Fruit fly (Drosophila melanogaster) whole organism, embryonic: ENCODE data around the gene Wdr92.
A peak's percentile ranks its signal among the peaks of the same experiment; 100 is the strongest.

Experiments
- Ada2b ChIP-seq: fragments of 200-800 bp; sonication (Bioruptor generic); IDR thresholded peaks from 2 replicates; pipeline ENCODE4 v1.3.6; 2022; ENCODE audit warnings: missing biosample characterization, missing genetic modification characterization
- Aef1 ChIP-seq: fragments of 200-800 bp; sonication (Bioruptor generic); IDR thresholded peaks from 3 replicates; pipeline ENCODE4 v1.3.6; 2022; ENCODE audit warnings: missing biosample characterization, missing genetic modification characterization
- Asciz ChIP-seq: fragments of 200-800 bp; sonication (Bioruptor generic); optimal IDR thresholded peaks from 2 replicates; lab custom pipeline; 2017; ENCODE audit warnings: missing biosample characterization, mild to moderate bottlenecking, missing genetic modification characterization, missing genetic modification reagents
- BEAF-32 ChIP-seq: fragments of 200-800 bp; sonication (Bioruptor generic); optimal IDR thresholded peaks from 3 replicates; lab custom pipeline; 2017; ENCODE audit warnings: missing biosample characterization, missing genetic modification characterization, mild to moderate bottlenecking, moderate library complexity, missing genetic modification reagents
- CG10462 ChIP-seq: fragments of 200-800 bp; sonication (Bioruptor generic); optimal IDR thresholded peaks from 2 replicates; lab custom pipeline; 2016; ENCODE audit warnings: missing biosample characterization, missing genetic modification characterization
- CG11398 ChIP-seq: fragments of 200-800 bp; sonication (Bioruptor generic); optimal IDR thresholded peaks from 2 replicates; lab custom pipeline; 2016; ENCODE audit warnings: missing biosample characterization, missing genetic modification characterization
- CG11456 ChIP-seq: fragments of 200-800 bp; sonication (Bioruptor generic); IDR thresholded peaks from 3 replicates; pipeline ENCODE4 v1.3.6; 2022; ENCODE audit warnings: missing biosample characterization, missing genetic modification characterization
- CG11696 ChIP-seq: fragments of 200-800 bp; sonication (Bioruptor generic); IDR thresholded peaks from 2 replicates; pipeline ENCODE4 v1.3.6; 2022; ENCODE audit warnings: missing biosample characterization, missing genetic modification characterization
- CG12391 ChIP-seq: fragments of 200-800 bp; sonication (Bioruptor generic); optimal IDR thresholded peaks from 3 replicates; lab custom pipeline; 2018; ENCODE audit warnings: missing biosample characterization, mild to moderate bottlenecking, missing genetic modification characterization, moderate library complexity
- CG12942 ChIP-seq: fragments of 200-800 bp; sonication (Bioruptor generic); optimal IDR thresholded peaks from 3 replicates; lab custom pipeline; 2016; ENCODE audit warnings: missing biosample characterization, missing genetic modification characterization
- CG13775 ChIP-seq: fragments of 200-800 bp; sonication (Bioruptor generic); optimal IDR thresholded peaks from 3 replicates; lab custom pipeline; 2017; ENCODE audit warnings: missing biosample characterization, mild to moderate bottlenecking, missing genetic modification characterization
- CG14860 ChIP-seq: fragments of 200-800 bp; sonication (Bioruptor generic); IDR thresholded peaks from 3 replicates; pipeline ENCODE4 v1.3.6; 2022; ENCODE audit warnings: missing biosample characterization, missing genetic modification characterization; ENCODE audit not compliant: partially characterized antibody
- CG2202 ChIP-seq: fragments of 200-800 bp; sonication (Bioruptor generic); optimal IDR thresholded peaks from 2 replicates; lab custom pipeline; 2018; ENCODE audit warnings: missing biosample characterization, mild to moderate bottlenecking, missing genetic modification characterization
- CG3847 ChIP-seq: fragments of 200-800 bp; sonication (Bioruptor generic); IDR thresholded peaks from 2 replicates; pipeline ENCODE4 v1.3.6; 2022; ENCODE audit warnings: missing biosample characterization, missing genetic modification characterization
- CG3995 ChIP-seq: fragments of 200-800 bp; sonication (Bioruptor generic); optimal IDR thresholded peaks from 3 replicates; lab custom pipeline; 2016; ENCODE audit warnings: missing biosample characterization, missing genetic modification characterization
- CG5245 ChIP-seq: fragments of 200-800 bp; sonication (Bioruptor generic); optimal IDR thresholded peaks from 3 replicates; lab custom pipeline; 2016; ENCODE audit warnings: missing biosample characterization, missing genetic modification characterization
- CG5953 ChIP-seq: fragments of 200-800 bp; sonication (Bioruptor generic); IDR thresholded peaks from 2 replicates; pipeline ENCODE4 v1.3.6; 2022; ENCODE audit warnings: missing biosample characterization, missing genetic modification characterization
- CG6689 ChIP-seq: fragments of 200-800 bp; sonication (Bioruptor generic); IDR thresholded peaks from 2 replicates; pipeline ENCODE4 v1.3.6; 2022; ENCODE audit warnings: missing biosample characterization, missing genetic modification characterization
- CG6813 ChIP-seq: fragments of 200-800 bp; sonication (Bioruptor generic); optimal IDR thresholded peaks from 2 replicates; lab custom pipeline; 2017; ENCODE audit warnings: missing biosample characterization, missing genetic modification characterization, mild to moderate bottlenecking, moderate library complexity, missing genetic modification reagents
- CG7357 ChIP-seq: fragments of 200-800 bp; sonication (Bioruptor generic); IDR thresholded peaks from 3 replicates; pipeline ENCODE4 v1.3.6; 2022; ENCODE audit warnings: missing biosample characterization, missing genetic modification characterization
- CG8388 ChIP-seq: fragments of 200-800 bp; sonication (Bioruptor generic); optimal IDR thresholded peaks from 2 replicates; lab custom pipeline; 2019; ENCODE audit warnings: missing biosample characterization, mild to moderate bottlenecking, missing genetic modification characterization, moderate library complexity
- CHES-1-like ChIP-seq: fragments of 200-800 bp; sonication (Bioruptor generic); optimal IDR thresholded peaks from 2 replicates; lab custom pipeline; 2016; ENCODE audit warnings: missing biosample characterization, missing genetic modification characterization
- Chrac-16 ChIP-seq: fragments of 200-800 bp; sonication (Bioruptor generic); optimal IDR thresholded peaks from 3 replicates; lab custom pipeline; 2016; ENCODE audit warnings: missing biosample characterization, missing genetic modification characterization
- Dll ChIP-seq: fragments of 200-800 bp; sonication (Bioruptor generic); IDR thresholded peaks from 4 replicates; pipeline ENCODE4 v1.3.6; 2022; ENCODE audit warnings: missing biosample characterization, missing genetic modification characterization; ENCODE audit not compliant: partially characterized antibody
- Dp ChIP-seq: fragments of 200-800 bp; sonication (Bioruptor generic); optimal IDR thresholded peaks from 2 replicates; lab custom pipeline; 2018; ENCODE audit warnings: missing biosample characterization, mild to moderate bottlenecking, missing genetic modification characterization, moderate library complexity
- Drgx ChIP-seq: fragments of 200-800 bp; sonication (Bioruptor generic); IDR thresholded peaks from 2 replicates; pipeline ENCODE4 v1.3.6; 2022; ENCODE audit warnings: missing biosample characterization, missing genetic modification characterization
- Hsf ChIP-seq: fragments of 200-800 bp; sonication (Bioruptor generic); optimal IDR thresholded peaks from 3 replicates; lab custom pipeline; 2016; ENCODE audit warnings: missing biosample characterization, missing genetic modification characterization
- NC2β ChIP-seq: fragments of 200-800 bp; sonication (Bioruptor generic); optimal IDR thresholded peaks from 2 replicates; lab custom pipeline; 2016; ENCODE audit warnings: missing biosample characterization, missing genetic modification characterization
- Ravus ChIP-seq: fragments of 200-800 bp; sonication (Bioruptor generic); IDR thresholded peaks from 2 replicates; pipeline ENCODE4 v1.3.6; 2022; ENCODE audit warnings: missing biosample characterization, missing genetic modification characterization
- Usf ChIP-seq: fragments of 200-800 bp; sonication (Bioruptor generic); optimal IDR thresholded peaks from 2 replicates; lab custom pipeline; 2017; ENCODE audit warnings: missing genotype, missing biosample characterization, missing genetic modification characterization
- bab2 ChIP-seq: fragments of 200-800 bp; sonication (Bioruptor generic); optimal IDR thresholded peaks from 2 replicates; lab custom pipeline; 2016; ENCODE audit warnings: missing biosample characterization, missing genetic modification characterization
- cad ChIP-seq: fragments of >200 bp; optimal IDR thresholded peaks from 2 replicates; lab custom pipeline; 2017; ENCODE audit warnings: missing biosample characterization, missing genetic modification characterization
- chinmo ChIP-seq: fragments of 200-800 bp; sonication (Bioruptor generic); IDR thresholded peaks from 4 replicates; pipeline ENCODE4 v1.3.6; 2022; ENCODE audit warnings: missing biosample characterization, missing genetic modification characterization; ENCODE audit not compliant: partially characterized antibody
- ewg ChIP-seq: fragments of 200-800 bp; sonication (Bioruptor generic); optimal IDR thresholded peaks from 3 replicates; lab custom pipeline; 2017; ENCODE audit warnings: mild to moderate bottlenecking, missing biosample characterization, missing genetic modification reagents, missing genetic modification characterization
- fu2 ChIP-seq: fragments of 200-800 bp; sonication (Bioruptor generic); optimal IDR thresholded peaks from 2 replicates; lab custom pipeline; 2016; ENCODE audit warnings: missing biosample characterization, missing genetic modification characterization
- gt ChIP-seq: fragments of 200-800 bp; sonication (Bioruptor generic); IDR thresholded peaks from 2 replicates; pipeline ENCODE4 v1.3.6; 2022; ENCODE audit warnings: missing biosample characterization, missing genetic modification characterization
- ham ChIP-seq: fragments of 200-800 bp; sonication (Bioruptor generic); IDR thresholded peaks from 2 replicates; pipeline ENCODE4 v1.3.6; 2022; ENCODE audit warnings: missing biosample characterization, missing genetic modification characterization
- insv ChIP-seq, 2 experiments: fragments of 200-800 bp; sonication (Bioruptor generic); optimal IDR thresholded peaks; 3 replicates each; lab custom pipeline; 2016 to 2018; ENCODE audit warnings: missing biosample characterization in 2 of 2, missing genetic modification characterization in 2 of 2
- jigr1 ChIP-seq: fragments of 200-800 bp; sonication (Bioruptor generic); IDR thresholded peaks from 3 replicates; pipeline ENCODE4 v1.3.6; 2022; ENCODE audit warnings: missing biosample characterization, missing genetic modification characterization
- knrl ChIP-seq: fragments of 200-800 bp; sonication (Bioruptor generic); IDR thresholded peaks from 3 replicates; pipeline ENCODE4 v1.3.6; 2022; ENCODE audit warnings: missing biosample characterization, missing genetic modification characterization; ENCODE audit not compliant: partially characterized antibody
- pfk ChIP-seq: fragments of 200-800 bp; sonication (Bioruptor generic); optimal IDR thresholded peaks from 2 replicates; lab custom pipeline; 2018; ENCODE audit warnings: missing biosample characterization, mild to moderate bottlenecking, missing genetic modification characterization, moderate library complexity
- schlank ChIP-seq: fragments of 200-800 bp; sonication (Bioruptor generic); optimal IDR thresholded peaks from 2 replicates; lab custom pipeline; 2018; ENCODE audit warnings: missing biosample characterization, mild to moderate bottlenecking, missing genetic modification characterization
- sens ChIP-seq: fragments of 200-800 bp; sonication (Bioruptor generic); peaks from one replicate; lab custom pipeline; 2016; ENCODE audit warnings: missing biosample characterization, missing genetic modification characterization
- sna ChIP-seq: fragments of 200-800 bp; sonication (Bioruptor generic); IDR thresholded peaks from 2 replicates; pipeline ENCODE4 v1.3.6; 2022; ENCODE audit warnings: missing biosample characterization, missing genetic modification characterization; ENCODE audit not compliant: partially characterized antibody
- stc ChIP-seq: fragments of 200-800 bp; sonication (Bioruptor generic); IDR thresholded peaks from 2 replicates; pipeline ENCODE4 v1.3.6; 2022; ENCODE audit warnings: missing biosample characterization, missing genetic modification characterization
- tap ChIP-seq: fragments of 200-800 bp; optimal IDR thresholded peaks from 3 replicates; lab custom pipeline; 2019; ENCODE audit warnings: missing biosample characterization, mild to moderate bottlenecking, missing genetic modification characterization, moderate library complexity
- tin ChIP-seq: fragments of 200-800 bp; sonication (Bioruptor generic); optimal IDR thresholded peaks from 3 replicates; lab custom pipeline; 2016; ENCODE audit warnings: missing biosample characterization, missing genetic modification characterization
- trem ChIP-seq: fragments of 200-800 bp; optimal IDR thresholded peaks from 3 replicates; lab custom pipeline; 2019; ENCODE audit warnings: missing biosample characterization, mild to moderate bottlenecking, missing genetic modification characterization, moderate library complexity
- tup ChIP-seq: fragments of 200-800 bp; sonication (Bioruptor generic); optimal IDR thresholded peaks from 2 replicates; lab custom pipeline; 2016; ENCODE audit warnings: missing biosample characterization, mild to moderate bottlenecking, missing genetic modification characterization, moderate library complexity
- tx ChIP-seq: fragments of 200-800 bp; sonication (Bioruptor generic); optimal IDR thresholded peaks from 2 replicates; lab custom pipeline; 2016; ENCODE audit warnings: missing biosample characterization, missing genetic modification characterization
- wor ChIP-seq: fragments of 200-800 bp; sonication (Bioruptor generic); IDR thresholded peaks from 2 replicates; pipeline ENCODE4 v1.3.6; 2022; ENCODE audit warnings: missing biosample characterization, missing genetic modification characterization
- zfh2 ChIP-seq: fragments of 200-800 bp; sonication (Bioruptor generic); optimal IDR thresholded peaks from 2 replicates; lab custom pipeline; 2016; ENCODE audit warnings: missing biosample characterization, missing genetic modification characterization

Gene Wdr92

dm6 chr3L:17912448-17912847, 4.5 kb downstream of the Wdr92 start, which contains the start of gene CG5290 (continued):
- TF ChIP-seq Aef1: no peak
- TF ChIP-seq fu2 (GFP tag; lab: Kevin White, UChicago): peak; percentile 8
- no peak for TF ChIP-seq chinmo (GFP tag; lab: Robert Waterston, UW)
- no peak for TF ChIP-seq stc
- TF ChIP-seq tin: no peak
- TF ChIP-seq CG3847 (GFP tag; lab: Robert Waterston, UW): peak; percentile 17; the same call in 1 of the 2 replicates
- no peak for TF ChIP-seq gt
- peak; percentile 83 for TF ChIP-seq BEAF-32 (GFP tag; lab: Kevin White, UChicago)
- no peak for TF ChIP-seq CG11696 (GFP tag; lab: Robert Waterston, UW)
- no peak for TF ChIP-seq Ravus
- peak; percentile 8 for TF ChIP-seq CG12942 (GFP tag; lab: Kevin White, UChicago)
- TF ChIP-seq sens: peak; percentile 91
- TF ChIP-seq tx (GFP tag; lab: Kevin White, UChicago): peak; percentile 30
- peak; percentile 79 for TF ChIP-seq Dll (GFP tag; lab: Robert Waterston, UW)
- no peak for TF ChIP-seq Asciz
- TF ChIP-seq tap: no peak
- no peak for TF ChIP-seq Ada2b (GFP tag; lab: Robert Waterston, UW)
- TF ChIP-seq wor (GFP tag; lab: Robert Waterston, UW): no peak
- peak; percentile 18; the same call in 1 of the 3 replicates for TF ChIP-seq CG14860
- no peak for TF ChIP-seq cad (GFP tag; lab: Kevin White, UChicago)
- no peak for TF ChIP-seq CG5953 (GFP tag; lab: Robert Waterston, UW)
- TF ChIP-seq trem: peak; percentile 64
- no peak for TF ChIP-seq CG6689 (GFP tag; lab: Robert Waterston, UW)
- TF ChIP-seq Hsf (GFP tag; lab: Kevin White, UChicago): peak; percentile 54
- TF ChIP-seq CG10462 (GFP tag; lab: Kevin White, UChicago): no peak
- no peak for TF ChIP-seq CG11398 (GFP tag; lab: Kevin White, UChicago)
- TF ChIP-seq CHES-1-like (GFP tag; lab: Kevin White, UChicago): peak; percentile 17
- TF ChIP-seq knrl (GFP tag; lab: Robert Waterston, UW): peak; percentile 58; the same call in 2 of the 3 replicates
- no peak for TF ChIP-seq CG7357 (GFP tag; lab: Robert Waterston, UW)
- TF ChIP-seq Usf (GFP tag; lab: Kevin White, UChicago): no peak
- TF ChIP-seq NC2β: no peak
- TF ChIP-seq CG2202 (tag; lab: Kevin White, UChicago): no peak
- peak; percentile 42 for TF ChIP-seq Chrac-16 (GFP tag; lab: Kevin White, UChicago)
- peak; percentile 33 for TF ChIP-seq CG13775
- no peak for TF ChIP-seq jigr1 (GFP tag; lab: Robert Waterston, UW)
- TF ChIP-seq insv (GFP tag; optimal IDR thresholded peaks at IDR 0.05; lab: Kevin White, UChicago): no peak
- TF ChIP-seq CG11456 (GFP tag; lab: Robert Waterston, UW): no peak
- TF ChIP-seq zfh2 (GFP tag; lab: Kevin White, UChicago): peak; percentile 43
- TF ChIP-seq CG12391: peak; percentile 49
- peak; percentile 95 for TF ChIP-seq Dp (GFP tag; lab: Kevin White, UChicago)
- TF ChIP-seq pfk (GFP tag; lab: Kevin White, UChicago): no peak
- peak; percentile 58; the same call in 1 of the 2 replicates for TF ChIP-seq sna (GFP tag; lab: Robert Waterston, UW)
- TF ChIP-seq schlank (tag; lab: Kevin White, UChicago): no peak
- TF ChIP-seq CG8388 (GFP tag; lab: Kevin White, UChicago): no peak
- TF ChIP-seq ham: no peak
- TF ChIP-seq tup (GFP tag; lab: Kevin White, UChicago): no peak
- peak; percentile 88 for TF ChIP-seq CG3995 (GFP tag; lab: Kevin White, UChicago)
- no peak for TF ChIP-seq ewg (GFP tag; lab: Kevin White, UChicago)
- no peak for TF ChIP-seq Drgx (GFP tag; lab: Robert Waterston, UW)
- TF ChIP-seq bab2 (GFP tag; lab: Kevin White, UChicago): peak; percentile 28
- TF ChIP-seq CG5245 (GFP tag; lab: Kevin White, UChicago): no peak
- TF ChIP-seq CG6813 (GFP tag; lab: Kevin White, UChicago): no peak
